Fruit fly (Drosophila melanogaster): ENCODE data around the gene mRpS2.

mRpS2 gene

DNA sequence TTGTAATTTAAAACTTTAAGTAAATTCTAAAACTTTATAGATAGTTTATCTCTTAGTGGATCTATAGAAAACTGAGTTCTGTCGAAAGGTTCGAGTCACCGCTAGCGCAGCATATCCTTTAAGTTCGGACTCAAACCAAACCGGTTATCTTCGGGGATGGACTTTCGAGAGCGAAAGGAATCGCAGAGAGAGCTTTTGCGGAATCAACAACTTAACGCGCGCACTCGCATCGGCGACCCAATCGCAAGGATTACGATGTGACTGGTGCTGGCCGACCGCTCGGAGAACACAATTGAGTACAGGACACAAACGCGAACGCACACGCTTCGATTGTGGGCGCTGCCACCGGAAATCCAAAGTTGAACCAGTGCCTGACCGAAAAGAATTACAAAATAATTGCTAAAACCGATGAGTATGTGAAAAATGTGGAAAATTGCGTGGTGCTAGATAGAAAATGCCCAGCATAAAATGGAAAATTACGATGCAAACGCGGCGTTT is 2.4 kb upstream of the mRpS2 start, which contains the start of gene smog:
smog (plus strand) TSS at position 260 of the 498 bp plus-strand sequence.
- TF ChIP-seq CG17806 (tag; optimal IDR thresholded peaks at IDR 0.05), result no peak
- 0 out of 3 replicates have a peak, but pooled peaks have one; percentile 19 for TF ChIP-seq fd96Ca (GFP tag; IDR thresholded peaks at IDR 0.05)

DNA sequence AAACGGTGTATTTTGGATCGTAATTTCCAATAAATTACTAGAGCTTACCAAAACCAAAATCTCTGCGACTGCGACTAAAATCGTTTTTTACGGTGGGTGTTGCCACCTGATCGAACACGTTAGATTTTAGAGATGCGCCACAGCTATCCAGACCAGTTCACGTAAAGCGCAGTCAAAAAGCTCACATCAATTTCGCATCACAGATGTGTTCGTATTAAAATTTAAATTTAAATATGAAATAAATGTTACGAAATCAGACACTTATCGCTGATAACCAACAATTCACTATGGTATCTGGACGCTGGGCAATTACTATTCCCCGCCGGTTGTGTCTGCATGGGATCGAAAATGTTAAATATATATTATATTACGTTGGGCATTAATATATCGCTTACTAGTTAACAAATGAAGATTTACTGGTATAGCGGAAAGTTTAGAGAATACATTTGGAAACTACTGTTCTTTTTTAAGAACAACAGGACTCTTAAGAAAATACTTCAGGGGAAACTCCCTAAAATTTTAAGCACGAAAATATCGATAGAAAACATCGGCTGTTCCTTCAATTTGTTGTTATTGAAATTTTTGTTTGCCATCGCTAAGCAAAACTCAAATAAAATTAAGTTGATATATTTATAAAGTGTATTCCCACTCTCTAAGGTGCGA is 2.9 kb downstream of the mRpS2 start, which contains the start of the genes mxt and CG11927:
mxt (minus strand) TSS at position 105 of the 663 bp plus-strand sequence.
CG11927 (plus strand) TSS at position 576 of the 663 bp plus-strand sequence.
- TF ChIP-seq CG4496 (GFP tag; IDR thresholded peaks at IDR 0.05) (peak; percentile 56; the same call in 2 of the 3 replicates), fd96Ca (GFP tag; IDR thresholded peaks at IDR 0.05) (peak; percentile 52; the same call in 1 of the 3 replicates), rn (GFP tag; IDR thresholded peaks at IDR 0.05) (no peak), CG32121 (GFP tag; IDR thresholded peaks at IDR 0.05) (no peak), Pif1A (GFP tag; optimal IDR thresholded peaks at IDR 0.05) (no peak), CG9948 (tag; optimal IDR thresholded peaks at IDR 0.05) (peak; percentile 8), CG15710 (tag; optimal IDR thresholded peaks at IDR 0.05) (peak; percentile 27), D1 (tag; optimal IDR thresholded peaks at IDR 0.05) (no peak), CG34367 (tag; optimal IDR thresholded peaks at IDR 0.05) (no peak), Pif1B (GFP tag; optimal IDR thresholded peaks at IDR 0.05) (no peak), CG17806 (tag; optimal IDR thresholded peaks at IDR 0.05) (no peak), Ets98B (GFP tag; IDR thresholded peaks at IDR 0.05) (no peak), CG8301 (tag; optimal IDR thresholded peaks at IDR 0.05) (no peak), CG13204 (GFP tag; optimal IDR thresholded peaks at IDR 0.05) (no peak)

DNA sequence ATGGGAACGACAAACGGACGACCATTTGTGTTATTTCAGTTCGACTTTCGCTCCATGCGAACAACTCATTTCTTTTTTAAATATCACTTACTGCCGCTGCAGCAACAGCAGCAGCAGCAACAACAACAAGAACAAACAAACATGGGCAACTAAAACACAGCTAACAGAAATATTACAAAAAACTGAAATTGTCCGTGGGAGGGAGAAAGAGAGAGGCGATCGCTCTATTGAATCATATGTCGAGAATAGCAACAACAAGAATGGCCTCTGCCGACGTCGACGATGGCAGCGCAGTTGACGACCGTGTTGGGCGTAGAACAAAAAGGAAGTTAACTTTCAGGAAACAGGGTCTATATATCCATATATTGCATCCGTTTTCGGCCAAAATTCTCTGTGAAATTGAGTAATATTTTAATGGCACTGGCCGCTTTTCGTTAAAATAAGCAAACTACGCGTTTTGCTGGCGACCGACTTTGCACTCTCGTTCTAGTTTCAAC is 3.5 kb downstream of the mRpS2 start:
- TF ChIP-seq fd96Ca (GFP tag; IDR thresholded peaks at IDR 0.05), result no peak
- TF ChIP-seq CG9948 (tag; optimal IDR thresholded peaks at IDR 0.05), result no peak
- no peak for TF ChIP-seq Pif1B (GFP tag; optimal IDR thresholded peaks at IDR 0.05)
- TF ChIP-seq CG17806 (tag; optimal IDR thresholded peaks at IDR 0.05), result no peak
- TF ChIP-seq gl (tag; optimal IDR thresholded peaks at IDR 0.05), result no peak
- no peak for TF ChIP-seq CG13204 (GFP tag; optimal IDR thresholded peaks at IDR 0.05)
- TF ChIP-seq CG14655 (GFP tag; optimal IDR thresholded peaks at IDR 0.05), result no peak
- no peak for TF ChIP-seq EcR (GFP tag; optimal IDR thresholded peaks at IDR 0.05)
- no peak for TF ChIP-seq CG32121 (GFP tag; IDR thresholded peaks at IDR 0.05)
- TF ChIP-seq Ets98B (GFP tag; IDR thresholded peaks at IDR 0.05), result no peak
- TF ChIP-seq CG34367 (tag; optimal IDR thresholded peaks at IDR 0.05), result no peak

DNA sequence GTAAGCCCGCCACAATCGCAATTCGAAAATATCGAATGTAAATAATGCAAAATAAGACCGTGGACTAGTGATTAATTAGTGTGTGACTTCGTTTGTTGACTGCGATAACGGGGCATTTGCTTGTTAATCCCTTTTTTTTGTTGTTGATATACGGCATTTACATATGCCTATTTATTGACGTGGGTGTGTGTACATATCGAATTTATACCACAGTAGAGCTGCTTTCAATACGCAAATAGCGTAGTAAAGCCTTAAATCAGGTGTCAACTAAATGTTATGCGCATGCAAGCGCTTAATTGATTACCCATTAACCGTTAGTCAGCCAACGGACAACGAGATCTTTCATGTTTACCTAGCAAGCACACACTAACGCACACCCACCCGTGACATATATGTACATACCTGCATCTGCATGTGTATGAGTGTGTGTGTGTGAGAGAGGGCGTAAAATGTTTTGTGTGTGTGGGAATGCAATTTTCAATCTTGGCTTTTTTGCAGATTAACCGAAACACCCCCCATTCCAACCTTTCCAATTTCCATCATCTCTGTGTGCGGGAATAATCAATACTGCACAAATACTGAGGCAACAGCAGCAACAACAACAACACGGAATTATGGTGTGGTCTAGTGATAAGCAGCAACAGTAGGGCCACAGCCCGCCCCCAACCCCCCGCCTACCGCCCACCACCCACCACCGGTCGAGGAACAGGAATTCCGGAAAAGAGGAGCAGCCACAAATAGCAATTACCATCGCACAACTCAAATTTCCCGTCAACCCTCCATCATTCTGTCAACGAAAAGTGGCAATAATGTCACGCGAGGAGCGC is 11.5 kb downstream of the mRpS2 start:
- no peak for TF ChIP-seq rn (GFP tag; IDR thresholded peaks at IDR 0.05)
- TF ChIP-seq CG17806 (tag; optimal IDR thresholded peaks at IDR 0.05), result no peak
- no peak for TF ChIP-seq gl (tag; optimal IDR thresholded peaks at IDR 0.05)
- TF ChIP-seq Snoo (tag; optimal IDR thresholded peaks at IDR 0.05), result no peak
- no peak for TF ChIP-seq CG4496 (GFP tag; IDR thresholded peaks at IDR 0.05)
- no peak for TF ChIP-seq CG32121 (GFP tag; IDR thresholded peaks at IDR 0.05)

DNA sequence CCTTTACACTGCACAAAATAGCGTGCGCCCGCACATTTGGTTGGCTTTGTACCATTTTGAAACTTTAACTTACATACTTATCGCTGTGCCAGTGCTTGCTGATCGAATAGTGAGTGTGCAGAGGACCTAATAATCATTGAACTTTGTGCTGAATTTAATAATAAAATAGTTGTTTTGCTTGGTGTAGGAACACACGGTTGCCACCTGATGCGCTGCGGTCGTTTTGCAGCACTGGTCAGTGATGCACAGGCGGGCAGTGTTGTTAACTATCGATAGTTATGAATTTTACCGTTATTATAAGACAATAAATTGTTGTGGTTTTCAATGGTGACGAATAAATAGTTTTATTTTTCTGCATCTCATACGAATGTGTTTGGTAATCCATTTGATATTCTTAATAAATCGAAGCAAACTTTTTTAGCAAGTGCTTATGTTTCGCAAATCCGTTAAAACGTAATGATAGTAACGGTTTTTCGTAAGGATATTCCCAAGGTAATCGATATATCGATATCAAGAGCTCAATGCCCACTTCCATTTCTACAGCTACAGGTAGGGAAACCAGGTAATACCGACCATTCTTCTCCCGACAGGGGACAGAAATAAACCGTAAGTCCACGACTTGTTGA is 12.3 kb downstream of the mRpS2 start, which contains the start of the genes tank and CG12194:
tank (minus strand) TSS at position 228 of the 626 bp plus-strand sequence.
CG12194 (plus strand) TSS at position 576 of the 626 bp plus-strand sequence.
- TF ChIP-seq gl (tag; optimal IDR thresholded peaks at IDR 0.05), result peak; percentile 97
- peak; percentile 99 for TF ChIP-seq rn (GFP tag; IDR thresholded peaks at IDR 0.05)
- peak; percentile 99 for TF ChIP-seq CG12605 (GFP tag; IDR thresholded peaks at IDR 0.05)
- peak; percentile 99 for TF ChIP-seq CG9948 (tag; optimal IDR thresholded peaks at IDR 0.05)
- TF ChIP-seq CG4496 (GFP tag; IDR thresholded peaks at IDR 0.05), result peak; percentile 100
- TF ChIP-seq CG13204 (GFP tag; optimal IDR thresholded peaks at IDR 0.05), result no peak
- TF ChIP-seq Ets98B (GFP tag; IDR thresholded peaks at IDR 0.05), result peak; percentile 100
- peak; percentile 99 for TF ChIP-seq Pif1B (GFP tag; optimal IDR thresholded peaks at IDR 0.05)
- peak; percentile 100 for TF ChIP-seq CG8301 (tag; optimal IDR thresholded peaks at IDR 0.05)
- TF ChIP-seq CG34367 (tag; optimal IDR thresholded peaks at IDR 0.05), result peak; percentile 99
- peak; percentile 99 for TF ChIP-seq CG10348 (GFP tag; IDR thresholded peaks at IDR 0.05)
- no peak for TF ChIP-seq D1 (tag; optimal IDR thresholded peaks at IDR 0.05)
- TF ChIP-seq CG15710 (tag; optimal IDR thresholded peaks at IDR 0.05), result peak; percentile 96
- TF ChIP-seq CG8159 (tag; optimal IDR thresholded peaks at IDR 0.05), result peak; percentile 97
- TF ChIP-seq CG32121 (GFP tag; IDR thresholded peaks at IDR 0.05), result peak; percentile 100
- TF ChIP-seq Pif1A (GFP tag; optimal IDR thresholded peaks at IDR 0.05), result peak; percentile 100
- peak; percentile 98 for TF ChIP-seq Snoo (tag; optimal IDR thresholded peaks at IDR 0.05)
- peak; percentile 100 for TF ChIP-seq fd96Ca (GFP tag; IDR thresholded peaks at IDR 0.05)
- peak; percentile 100 for TF ChIP-seq CG14655 (GFP tag; optimal IDR thresholded peaks at IDR 0.05)
- TF ChIP-seq CG17806 (tag; optimal IDR thresholded peaks at IDR 0.05), result peak; percentile 99
- peak; percentile 29 for TF ChIP-seq EcR (GFP tag; optimal IDR thresholded peaks at IDR 0.05)
